Worm (Caenorhabditis elegans): ENCODE data around the gene vha-9.

ce11 chrII:10349915-10350314, 46.4 kb upstream of the vha-9 start, which contains the start of gene stip-1:
- TF ChIP-seq F52B5.7 (tag; optimal IDR thresholded peaks at IDR 0.05): no peak
- TF ChIP-seq nhr-27 (tag; optimal IDR thresholded peaks at IDR 0.05): no peak
- TF ChIP-seq ama-1 (optimal IDR thresholded peaks at IDR 0.05): no peak
- TF ChIP-seq ama-1 (GFP tag; optimal IDR thresholded peaks at IDR 0.05): no peak
- TF ChIP-seq hmg-1.2 (GFP tag; IDR thresholded peaks at IDR 0.05): no peak
- no peak for TF ChIP-seq ceh-27 (GFP tag; optimal IDR thresholded peaks at IDR 0.05)
